Worm (Caenorhabditis elegans) whole organism, late embryonic: ENCODE measurements around the gene nhr-184.

Experiments
- C08G9.2 ChIP-seq: sonication (generic microtip); optimal IDR thresholded peaks from 2 replicates; lab custom pipeline; 2016; ENCODE audit warnings: mild to moderate bottlenecking, missing genetic modification characterization, moderate library complexity, missing compliant biosample characterization
- C38D4.7 ChIP-seq: fragments of 200-800 bp; sonication (Bioruptor generic); optimal IDR thresholded peaks from 2 replicates; lab custom pipeline; 2018; ENCODE audit warnings: mild to moderate bottlenecking, missing genetic modification characterization, moderate library complexity, missing compliant biosample characterization
- F13H6.1 ChIP-seq: sonication (generic microtip); optimal IDR thresholded peaks from 2 replicates; lab custom pipeline; 2016; ENCODE audit warnings: missing genetic modification characterization, missing compliant biosample characterization
- K02D7.2 ChIP-seq: sonication (generic microtip); optimal IDR thresholded peaks from 2 replicates; lab custom pipeline; 2017; ENCODE audit warnings: mild to moderate bottlenecking, missing genetic modification characterization, missing compliant biosample characterization
- Y22D7AL.16 ChIP-seq: sonication (generic microtip); optimal IDR thresholded peaks from 2 replicates; lab custom pipeline; 2016; ENCODE audit warnings: missing genetic modification characterization, missing compliant biosample characterization
- ceh-14 ChIP-seq: sonication (generic microtip); optimal IDR thresholded peaks from 2 replicates; lab custom pipeline; 2016; ENCODE audit warnings: missing genotype, missing genetic modification characterization, missing compliant biosample characterization
- ceh-18 ChIP-seq: sonication (generic microtip); optimal IDR thresholded peaks from 2 replicates; lab custom pipeline; 2016; ENCODE audit warnings: missing genetic modification characterization, missing compliant biosample characterization
- ceh-30 ChIP-seq: fragments of 150-350 bp; optimal IDR thresholded peaks from 2 replicates; lab custom pipeline; 2014; ENCODE audit warnings: missing biosample characterization, missing genetic modification characterization
- ceh-31 ChIP-seq: sonication (generic microtip); optimal IDR thresholded peaks from 2 replicates; lab custom pipeline; 2016; ENCODE audit warnings: missing genetic modification characterization, missing compliant biosample characterization
- ceh-48 ChIP-seq: sonication (generic microtip); optimal IDR thresholded peaks from 2 replicates; lab custom pipeline; 2016; ENCODE audit warnings: missing genetic modification characterization, inconsistent platforms, missing compliant biosample characterization
- ceh-6 ChIP-seq: fragments of 200-800 bp; sonication (Bioruptor generic); optimal IDR thresholded peaks from 2 replicates; lab custom pipeline; 2018; ENCODE audit warnings: mild to moderate bottlenecking, missing genetic modification characterization, missing compliant biosample characterization
- che-1 ChIP-seq: sonication (generic microtip); optimal IDR thresholded peaks from 2 replicates; lab custom pipeline; 2016; ENCODE audit warnings: mild to moderate bottlenecking, missing genetic modification characterization, missing compliant biosample characterization
- dmd-4 ChIP-seq: sonication (generic microtip); optimal IDR thresholded peaks from 2 replicates; lab custom pipeline; 2016; ENCODE audit warnings: borderline replicate concordance, missing genetic modification characterization, missing compliant biosample characterization
- dve-1 ChIP-seq: sonication (generic microtip); optimal IDR thresholded peaks from 2 replicates; lab custom pipeline; 2017; ENCODE audit warnings: antibody characterized with exemption, mild to moderate bottlenecking, missing genetic modification characterization, missing compliant biosample characterization
- ets-4 ChIP-seq: sonication (generic microtip); optimal IDR thresholded peaks from 2 replicates; lab custom pipeline; 2016; ENCODE audit warnings: missing genetic modification characterization, missing compliant biosample characterization
- eyg-1 ChIP-seq: sonication (generic microtip); optimal IDR thresholded peaks from 2 replicates; lab custom pipeline; 2016; ENCODE audit warnings: missing genotype, missing genetic modification characterization, missing compliant biosample characterization
- fax-1 ChIP-seq: sonication (generic microtip); optimal IDR thresholded peaks from 2 replicates; lab custom pipeline; 2016; ENCODE audit warnings: missing genotype, missing genetic modification characterization, missing compliant biosample characterization
- fkh-10 ChIP-seq: fragments of 150-350 bp; optimal IDR thresholded peaks from 2 replicates; lab custom pipeline; 2014; ENCODE audit warnings: missing biosample characterization, missing genetic modification reagents, missing genetic modification characterization
- gmeb-2 ChIP-seq: sonication (generic microtip); optimal IDR thresholded peaks from 2 replicates; lab custom pipeline; 2016; ENCODE audit warnings: missing genetic modification characterization, inconsistent platforms, missing compliant biosample characterization
- hlh-13 ChIP-seq: fragments of 200-800 bp; sonication (Bioruptor generic); optimal IDR thresholded peaks from 2 replicates; lab custom pipeline; 2018; ENCODE audit warnings: mild to moderate bottlenecking, missing genetic modification characterization, missing compliant biosample characterization
- hlh-6 ChIP-seq: sonication (generic microtip); optimal IDR thresholded peaks from 2 replicates; lab custom pipeline; 2016; ENCODE audit warnings: missing genotype, missing genetic modification characterization, missing compliant biosample characterization
- hlh-8 ChIP-seq: sonication (generic microtip); optimal IDR thresholded peaks from 2 replicates; lab custom pipeline; 2016; ENCODE audit warnings: missing genotype, missing genetic modification characterization, missing compliant biosample characterization
- lim-6 ChIP-seq: sonication (generic microtip); optimal IDR thresholded peaks from 2 replicates; lab custom pipeline; 2016; ENCODE audit warnings: missing genetic modification characterization, missing compliant biosample characterization
- lin-11 ChIP-seq: fragments of 200-800 bp; sonication (Bioruptor generic); optimal IDR thresholded peaks from 2 replicates; lab custom pipeline; 2018; ENCODE audit warnings: mild to moderate bottlenecking, missing genetic modification characterization, missing compliant biosample characterization
- madf-2 ChIP-seq: sonication (generic microtip); optimal IDR thresholded peaks from 2 replicates; lab custom pipeline; 2017; ENCODE audit warnings: missing genetic modification characterization, missing compliant biosample characterization
- nhr-232 ChIP-seq: sonication (generic microtip); optimal IDR thresholded peaks from 2 replicates; lab custom pipeline; 2016; ENCODE audit warnings: missing genetic modification characterization, missing compliant biosample characterization
- odd-2 ChIP-seq: sonication (generic microtip); optimal IDR thresholded peaks from 2 replicates; lab custom pipeline; 2017; ENCODE audit warnings: antibody characterized with exemption, mild to moderate bottlenecking, missing genetic modification characterization, missing compliant biosample characterization
- pat-9 ChIP-seq: fragments of 200-800 bp; sonication (Bioruptor generic); optimal IDR thresholded peaks from 2 replicates; lab custom pipeline; 2018; ENCODE audit warnings: mild to moderate bottlenecking, missing genetic modification characterization, moderate library complexity, missing compliant biosample characterization
- pax-1 ChIP-seq: fragments of 150-350 bp; optimal IDR thresholded peaks from 2 replicates; lab custom pipeline; 2014; ENCODE audit warnings: missing biosample characterization, missing genetic modification characterization
- ref-2 ChIP-seq: sonication (generic microtip); optimal IDR thresholded peaks from 2 replicates; lab custom pipeline; 2016; ENCODE audit warnings: missing genetic modification characterization, missing compliant biosample characterization
- syd-9 ChIP-seq: sonication (generic microtip); optimal IDR thresholded peaks from 2 replicates; lab custom pipeline; 2016; ENCODE audit warnings: mild to moderate bottlenecking, missing genetic modification characterization, moderate library complexity, missing compliant biosample characterization
- tbx-7 ChIP-seq: sonication (generic microtip); optimal IDR thresholded peaks from 2 replicates; lab custom pipeline; 2016; ENCODE audit warnings: missing genotype, missing genetic modification characterization, missing compliant biosample characterization
- ttx-3 ChIP-seq: sonication (generic microtip); optimal IDR thresholded peaks from 2 replicates; lab custom pipeline; 2016; ENCODE audit warnings: missing genetic modification reagents, missing genetic modification characterization, missing compliant biosample characterization
- unc-42 ChIP-seq: sonication (generic microtip); optimal IDR thresholded peaks from 2 replicates; lab custom pipeline; 2016; ENCODE audit warnings: missing genotype, missing genetic modification characterization, missing compliant biosample characterization
- unc-55 ChIP-seq: sonication (generic microtip); optimal IDR thresholded peaks from 2 replicates; lab custom pipeline; 2017; ENCODE audit warnings: missing biosample characterization, missing genetic modification reagents, missing genetic modification characterization

nhr-184 gene

DNA sequence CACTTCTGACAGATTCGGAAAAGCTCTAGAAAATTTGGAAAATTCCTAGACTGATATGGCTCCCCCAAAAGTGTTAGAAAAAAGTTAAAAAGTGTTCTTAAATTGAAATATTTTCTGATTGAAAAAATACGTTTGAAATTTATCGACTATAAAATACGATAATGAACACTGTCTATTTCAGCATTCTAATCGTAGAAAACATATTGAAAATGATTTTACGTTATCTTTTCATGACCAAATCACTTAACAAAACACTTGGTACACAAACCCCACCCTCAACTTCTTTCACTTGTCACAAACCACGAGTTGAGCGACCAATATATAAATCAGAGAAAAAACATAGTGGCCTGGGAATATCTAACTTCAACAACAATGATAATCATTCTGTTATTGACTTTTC is 35.1 kb downstream of the nhr-184 start, which contains the start of gene cyp-33C1:
Gene cyp-33C1 (plus strand): TSS at position 301 of the 400 bp plus-strand sequence.
- TF ChIP-seq ceh-30 (tag; lab: Kevin White, UChicago) (no peak), lim-6 (tag; lab: Kevin White, UChicago) (no peak)

DNA sequence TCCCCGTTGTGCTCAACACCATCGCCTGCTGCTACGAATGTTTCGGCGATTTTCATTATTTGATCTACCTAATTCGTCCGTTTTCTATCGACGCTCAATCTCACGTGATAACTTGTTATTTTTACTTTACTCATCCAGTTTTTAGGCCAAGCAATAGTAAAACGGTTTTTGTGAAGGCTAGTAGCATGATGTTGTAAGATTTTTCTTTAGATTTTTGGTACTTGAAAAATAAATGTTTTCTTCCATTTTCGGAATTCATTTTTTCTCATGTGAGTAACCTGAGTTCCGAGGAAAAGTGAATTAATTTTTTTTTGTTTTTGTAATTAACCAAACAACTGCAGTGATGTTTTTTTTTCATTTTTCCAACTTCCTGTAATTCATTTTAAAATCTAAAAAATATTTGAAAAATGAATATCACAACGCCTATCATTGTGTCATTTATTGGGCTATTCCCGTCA is 36.9 kb downstream of the nhr-184 start, which contains the start of gene srbc-17:
Gene srbc-17 (plus strand): TSS at position 408 of the 458 bp plus-strand sequence.
- TF ChIP-seq ceh-18 (tag; lab: Kevin White, UChicago) (no peak), nhr-232 (tag; lab: Kevin White, UChicago) (no peak), gmeb-2 (no peak), ets-4 (tag; lab: Kevin White, UChicago) (no peak), F13H6.1 (tag; lab: Kevin White, UChicago) (no peak), ceh-31 (tag; lab: Kevin White, UChicago) (no peak), pat-9 (tag; lab: Kevin White, UChicago) (no peak), tbx-7 (tag; lab: Kevin White, UChicago) (no peak), Y22D7AL.16 (tag; lab: Kevin White, UChicago) (no peak), hlh-13 (GFP tag; lab: Kevin White, UChicago) (no peak), ttx-3 (no peak), pax-1 (no peak), dmd-4 (tag; lab: Kevin White, UChicago) (no peak), unc-55 (GFP tag; lab: Kevin White, UChicago) (no peak), hlh-8 (tag; lab: Kevin White, UChicago) (no peak), che-1 (tag; lab: Kevin White, UChicago) (no peak), fkh-10 (GFP tag; lab: Kevin White, UChicago) (no peak), hlh-6 (tag; lab: Kevin White, UChicago) (no peak), lin-11 (tag; lab: Kevin White, UChicago) (no peak), C38D4.7 (GFP tag; lab: Kevin White, UChicago) (no peak)

DNA sequence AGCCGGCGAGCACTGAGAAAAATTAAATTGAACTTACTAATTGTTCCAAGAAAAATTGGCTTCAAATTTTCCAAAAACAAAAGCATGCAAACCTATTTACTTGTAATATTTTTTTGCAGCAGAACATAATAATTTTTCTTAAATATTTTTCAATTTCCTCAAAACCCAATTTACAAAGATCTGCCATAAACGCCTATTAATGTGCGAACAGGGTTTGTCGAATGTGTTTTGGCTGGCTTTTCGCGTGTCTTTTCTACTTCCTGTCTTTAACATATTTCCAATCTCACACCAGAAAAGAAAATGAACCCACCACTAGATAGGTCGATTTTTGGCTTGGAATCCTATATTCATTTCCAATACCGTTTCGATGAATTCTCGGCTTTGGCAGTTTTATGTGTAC is 39.0 kb downstream of the nhr-184 start, which contains the start of gene C45H4.18:
Gene C45H4.18 (plus strand): TSS at position 301 of the 400 bp plus-strand sequence.
- TF ChIP-seq dve-1 (tag; lab: Kevin White, UChicago) (no peak), ceh-6 (GFP tag; lab: Kevin White, UChicago) (no peak), che-1 (tag; lab: Kevin White, UChicago) (no peak), gmeb-2 (no peak), C08G9.2 (tag; lab: Kevin White, UChicago) (no peak), ceh-48 (tag; lab: Kevin White, UChicago) (no peak), ref-2 (no peak), hlh-8 (tag; lab: Kevin White, UChicago) (no peak), K02D7.2 (tag; lab: Kevin White, UChicago) (no peak), eyg-1 (tag; lab: Kevin White, UChicago) (no peak), syd-9 (tag; lab: Kevin White, UChicago) (no peak), fax-1 (tag; lab: Kevin White, UChicago) (no peak), unc-42 (tag; lab: Kevin White, UChicago) (no peak), fkh-10 (GFP tag; lab: Kevin White, UChicago) (no peak)

DNA sequence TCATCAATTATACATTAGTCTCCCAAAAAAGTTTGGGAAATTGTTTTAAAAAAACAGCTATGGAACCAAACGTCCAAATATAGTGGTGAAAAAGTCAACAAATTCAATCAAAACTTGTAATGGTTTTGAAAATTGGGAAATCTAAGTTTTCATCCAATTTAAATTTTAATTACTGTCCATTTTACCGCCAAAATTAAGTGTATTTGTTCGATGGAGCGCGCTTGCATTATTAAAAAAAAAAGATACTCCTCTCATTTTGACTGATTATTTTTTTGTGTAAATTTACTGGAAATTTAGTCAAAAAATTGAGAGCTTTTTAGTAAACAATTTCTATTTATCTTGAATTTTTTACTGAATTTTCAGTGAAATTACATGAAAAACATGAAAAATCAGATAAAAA is 39.8 kb downstream of the nhr-184 start:
- TF ChIP-seq madf-2 (no peak), lin-11 (tag; lab: Kevin White, UChicago) (no peak), Y22D7AL.16 (tag; lab: Kevin White, UChicago) (no peak), che-1 (tag; lab: Kevin White, UChicago) (no peak), ceh-14 (no peak), K02D7.2 (tag; lab: Kevin White, UChicago) (no peak), dve-1 (tag; lab: Kevin White, UChicago) (no peak), odd-2 (tag; lab: Kevin White, UChicago) (no peak), F13H6.1 (tag; lab: Kevin White, UChicago) (no peak)
